Worm (Caenorhabditis elegans): ENCODE data around the gene F49C5.3.

ce11 chrII:12514620-12515019, 21.7 kb upstream of the F49C5.3 start, which contains the start of gene srh-69:
- TF ChIP-seq mdl-1 (tag; optimal IDR thresholded peaks at IDR 0.05) (no peak), lsy-2 (tag; optimal IDR thresholded peaks at IDR 0.05) (no peak), unc-62 (GFP tag; optimal IDR thresholded peaks at IDR 0.05) (no peak), fos-1 (tag; optimal IDR thresholded peaks at IDR 0.05) (no peak), elt-3 (tag; optimal IDR thresholded peaks at IDR 0.05) (no peak), pqm-1 (tag; optimal IDR thresholded peaks at IDR 0.05) (no peak), sup-37 (GFP tag; optimal IDR thresholded peaks at IDR 0.05) (no peak), nhr-12 (tag; optimal IDR thresholded peaks at IDR 0.05) (no peak), tlp-1 (tag; optimal IDR thresholded peaks at IDR 0.05) (no peak), nhr-77 (tag; optimal IDR thresholded peaks at IDR 0.05) (no peak), isw-1 (GFP tag; IDR thresholded peaks at IDR 0.05) (no peak), ceh-8 (GFP tag; optimal IDR thresholded peaks at IDR 0.05) (no peak), ztf-11 (tag; optimal IDR thresholded peaks at IDR 0.05) (no peak), lin-39 (tag; optimal IDR thresholded peaks at IDR 0.05) (no peak)

Data from whole organism, L1 larva.